Worm (Caenorhabditis elegans): ENCODE measurements around the gene K08F9.4.

DNA sequence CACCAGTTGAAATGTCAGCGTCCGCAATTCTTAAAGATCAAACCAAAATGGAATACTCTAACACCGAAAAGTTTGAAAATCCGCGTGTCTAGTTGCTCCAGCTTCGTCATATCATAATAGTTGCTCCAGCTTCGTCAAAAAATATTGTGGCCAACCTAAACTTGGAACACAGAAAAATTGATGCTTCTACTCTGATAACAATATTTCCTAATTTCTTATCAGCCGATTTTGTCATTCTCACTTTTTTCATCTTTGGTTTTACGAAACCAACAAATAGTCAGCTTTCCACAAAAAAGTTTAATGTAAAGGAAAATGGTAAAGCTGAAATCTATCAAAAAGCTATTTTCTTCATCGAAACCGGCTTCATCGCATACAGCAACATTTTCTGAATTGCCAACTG lies 38.6 kb downstream of the K08F9.4 start, which contains the start of gene fbxa-84:
- TF ChIP-seq aly-1 (tag; optimal IDR thresholded peaks at IDR 0.05) (no peak), ama-1 (optimal IDR thresholded peaks at IDR 0.05) (no peak), hmbx-1 (tag; optimal IDR thresholded peaks at IDR 0.05) (no peak), flt-1 (GFP tag; IDR thresholded peaks at IDR 0.05) (no peak), hmg-4 (GFP tag; optimal IDR thresholded peaks at IDR 0.05) (no peak), hnd-1 (tag; optimal IDR thresholded peaks at IDR 0.05) (no peak)

Measured in whole organism, early embryonic.